Worm (Caenorhabditis elegans) whole organism, early embryonic: ENCODE data around the gene srxa-15.

Experiments
- F13C5.2 ChIP-seq: sonication (generic microtip); optimal IDR thresholded peaks from 2 replicates; lab custom pipeline; 2017; ENCODE audit warnings: mild to moderate bottlenecking, missing genetic modification characterization, inconsistent platforms, missing compliant biosample characterization
- ama-1 ChIP-seq: fragments of 150-350 bp; optimal IDR thresholded peaks from 2 replicates; lab custom pipeline; 2014
- flt-1 ChIP-seq: fragments of 200-800 bp; sonication (Bioruptor generic); IDR thresholded peaks from 2 replicates; pipeline ENCODE4 v1.3.6; 2022; ENCODE audit warnings: missing genetic modification characterization, missing compliant biosample characterization
- hnd-1 ChIP-seq: sonication (generic microtip); optimal IDR thresholded peaks from 2 replicates; lab custom pipeline; 2016; ENCODE audit warnings: missing genetic modification characterization, missing compliant biosample characterization
- tbx-37 ChIP-seq: fragments of 200-800 bp; sonication (Bioruptor generic); conservative IDR thresholded peaks from 2 replicates; pipeline ENCODE4 v1.3.6; 2022; ENCODE audit warnings: missing genetic modification reagents, missing genetic modification characterization, missing compliant biosample characterization
- tra-4 ChIP-seq: sonication (generic microtip); optimal IDR thresholded peaks from 2 replicates; lab custom pipeline; 2017; ENCODE audit warnings: missing genetic modification characterization, missing compliant biosample characterization

DNA sequence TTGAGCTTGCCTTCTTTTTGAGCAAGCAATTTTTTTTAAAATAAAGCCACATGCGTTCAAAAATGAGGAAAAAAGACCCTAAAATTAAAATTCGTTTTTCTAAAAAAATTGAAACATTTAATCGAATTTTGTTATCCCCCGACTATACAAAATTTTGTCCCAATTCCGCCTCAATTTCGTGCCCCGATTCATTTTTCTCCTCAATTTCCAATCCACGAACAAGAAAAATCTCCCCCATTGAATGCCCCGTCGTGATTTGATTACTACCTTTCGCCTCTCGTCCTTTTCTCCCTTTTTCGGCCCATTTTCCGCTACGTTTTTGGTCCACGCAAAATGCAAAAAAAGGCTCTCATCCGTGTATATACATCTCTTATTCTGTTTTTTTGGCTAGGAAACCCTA lies 9.9 kb downstream of the srxa-15 start:
- TF ChIP-seq ama-1 (no peak), hnd-1 (no peak), flt-1 (GFP tag; lab: Robert Waterston, UW) (no peak), tbx-37 (GFP tag; lab: Robert Waterston, UW) (no peak), tra-4 (tag; lab: Kevin White, UChicago) (no peak), F13C5.2 (tag; lab: Kevin White, UChicago) (no peak)
